Worm (Caenorhabditis elegans): ENCODE data around the gene hrpl-1.

The hrpl-1 gene

ce11 chrII:6918862-6919261 lies 20.3 kb downstream of the hrpl-1 start, which contains the start of gene B0252.5:
TSS of gene B0252.5 (minus strand) at chrII:6918878.
- TF ChIP-seq unc-62 (GFP tag; optimal IDR thresholded peaks at IDR 0.05) = no peak

ce11 chrII:6919363-6919851 lies 20.9 kb downstream of the hrpl-1 start, which contains the start of gene B0252.1:
TSS of gene B0252.1 (plus strand) at chrII:6919680.
- TF ChIP-seq unc-62 (GFP tag; optimal IDR thresholded peaks at IDR 0.05) = no peak

- TF ChIP-seq unc-62 (GFP tag; optimal IDR thresholded peaks at IDR 0.05) = no peak
These were observed 25.3 kb downstream of the hrpl-1 start for ce11 chrII:6923792-6924191.

ce11 chrII:6926054-6926453 lies 27.5 kb downstream of the hrpl-1 start:
- TF ChIP-seq unc-62 (GFP tag; optimal IDR thresholded peaks at IDR 0.05) = no peak

ce11 chrII:6926488-6926887 lies 28.0 kb downstream of the hrpl-1 start:
- no peak for TF ChIP-seq unc-62 (GFP tag; optimal IDR thresholded peaks at IDR 0.05)

ce11 chrII:6927034-6927433 lies 28.5 kb downstream of the hrpl-1 start:
- no peak for TF ChIP-seq unc-62 (GFP tag; optimal IDR thresholded peaks at IDR 0.05)

- no peak for TF ChIP-seq unc-62 (GFP tag; optimal IDR thresholded peaks at IDR 0.05)
These were observed 29.1 kb downstream of the hrpl-1 start, which contains the start of gene F22D3.4 for ce11 chrII:6927603-6928002. TSS of gene F22D3.4 (minus strand) at chrII:6927603.

ce11 chrII:6928416-6928815 lies 29.9 kb downstream of the hrpl-1 start, which contains the start of gene flcn-1:
TSS of gene flcn-1 (plus strand) at chrII:6928763.
- TF ChIP-seq unc-62 (GFP tag; optimal IDR thresholded peaks at IDR 0.05) = no peak

- TF ChIP-seq unc-62 (GFP tag; optimal IDR thresholded peaks at IDR 0.05) = no peak
These were observed 31.5 kb downstream of the hrpl-1 start for ce11 chrII:6930072-6930471.

ce11 chrII:6932978-6933377 lies 34.4 kb downstream of the hrpl-1 start:
- no peak for TF ChIP-seq unc-62 (GFP tag; optimal IDR thresholded peaks at IDR 0.05)

- no peak for TF ChIP-seq unc-62 (GFP tag; optimal IDR thresholded peaks at IDR 0.05)
These were observed 36.2 kb downstream of the hrpl-1 start for ce11 chrII:6934729-6935128.

ce11 chrII:6935975-6936374 lies 37.4 kb downstream of the hrpl-1 start:
- no peak for TF ChIP-seq unc-62 (GFP tag; optimal IDR thresholded peaks at IDR 0.05)

ce11 chrII:6936528-6936927 lies 38.0 kb downstream of the hrpl-1 start:
- no peak for TF ChIP-seq unc-62 (GFP tag; optimal IDR thresholded peaks at IDR 0.05)

ce11 chrII:6937057-6937456 lies 38.5 kb downstream of the hrpl-1 start:
- TF ChIP-seq unc-62 (GFP tag; optimal IDR thresholded peaks at IDR 0.05) = no peak

- no peak for TF ChIP-seq unc-62 (GFP tag; optimal IDR thresholded peaks at IDR 0.05)
These were observed 41.3 kb downstream of the hrpl-1 start for ce11 chrII:6939873-6940272.

ce11 chrII:6940726-6941230 lies 42.2 kb downstream of the hrpl-1 start:
- TF ChIP-seq unc-62 (GFP tag; optimal IDR thresholded peaks at IDR 0.05) = no peak

ce11 chrII:6941520-6941919 lies 43.0 kb downstream of the hrpl-1 start:
- no peak for TF ChIP-seq unc-62 (GFP tag; optimal IDR thresholded peaks at IDR 0.05)
